Worm (Caenorhabditis elegans): ENCODE measurements around the gene lec-4.

The lec-4 gene

DNA sequence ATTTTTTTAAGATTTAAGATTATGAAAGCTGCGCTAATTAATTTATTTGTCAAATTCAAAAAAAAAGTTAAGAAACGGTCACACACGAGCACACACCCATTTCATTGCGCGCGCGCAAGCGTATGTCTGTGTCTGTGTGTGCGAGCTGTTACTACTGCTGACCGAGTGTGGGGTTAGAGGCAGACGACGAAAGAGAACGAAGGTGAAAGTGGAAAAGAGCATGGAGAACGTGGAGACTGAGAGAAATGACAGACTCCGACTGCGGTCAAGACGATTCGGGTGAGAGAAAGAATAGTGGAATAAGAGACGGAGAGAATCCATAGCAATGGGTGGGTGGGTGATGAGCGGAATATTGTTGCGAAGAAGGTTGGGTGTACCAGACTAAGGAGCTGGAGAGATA lies 47.0 kb upstream of the lec-4 start (continued):
- no peak for TF ChIP-seq ccch-3 (GFP tag; optimal IDR thresholded peaks at IDR 0.05)
- TF ChIP-seq Y95B8A.8 (GFP tag; IDR thresholded peaks at IDR 0.05), result no peak
- no peak for TF ChIP-seq snpc-1.1 (tag; optimal IDR thresholded peaks at IDR 0.05; ENCODE audit: insufficient read depth)
- no peak for TF ChIP-seq tbp1 (GFP tag; optimal IDR thresholded peaks at IDR 0.05)
- no peak for TF ChIP-seq ZK185.1 (tag; optimal IDR thresholded peaks at IDR 0.05; ENCODE audit: poor library complexity, severe bottlenecking)
- no peak for TF ChIP-seq bed-2 (GFP tag; IDR thresholded peaks at IDR 0.05)
- no peak for TF ChIP-seq B0035.1 (tag; optimal IDR thresholded peaks at IDR 0.05)
- no peak for TF ChIP-seq snpc-3.4 (tag; optimal IDR thresholded peaks at IDR 0.05)
- TF ChIP-seq hmg-1.2 (GFP tag; IDR thresholded peaks at IDR 0.05), result peak; percentile 93
- TF ChIP-seq Y53G8AR.9 (GFP tag; conservative IDR thresholded peaks at IDR 0.05), result no peak
- TF ChIP-seq rec-8 (tag; optimal IDR thresholded peaks at IDR 0.05), result no peak
- TF ChIP-seq B0336.3 (GFP tag; IDR thresholded peaks at IDR 0.05), result no peak
- no peak for TF ChIP-seq xnd-1 (tag; optimal IDR thresholded peaks at IDR 0.05)
- TF ChIP-seq madf-6 (GFP tag; IDR thresholded peaks at IDR 0.05), result 0 out of 2 replicates have a peak, but pooled peaks have one; percentile 16
- no peak for TF ChIP-seq tbx-9 (tag; optimal IDR thresholded peaks at IDR 0.05; ENCODE audit: borderline replicate concordance)
- no peak for TF ChIP-seq C17E4.6 (GFP tag; IDR thresholded peaks at IDR 0.05)
- no peak for TF ChIP-seq let-526 (GFP tag; IDR thresholded peaks at IDR 0.05)
- TF ChIP-seq mcd-1 (GFP tag; IDR thresholded peaks at IDR 0.05), result peak; percentile 34; the same call in 1 of the 2 replicates
- no peak for TF ChIP-seq him-1 (tag; optimal IDR thresholded peaks at IDR 0.05)
- TF ChIP-seq nhr-27 (tag; optimal IDR thresholded peaks at IDR 0.05), result no peak
- no peak for TF ChIP-seq rpc-1 (optimal IDR thresholded peaks at IDR 0.05)
- no peak for TF ChIP-seq rpc-1 (tag; optimal IDR thresholded peaks at IDR 0.05)
- peak; percentile 24 for TF ChIP-seq K12H6.12 (tag; optimal IDR thresholded peaks at IDR 0.05)
- TF ChIP-seq ama-1 (optimal IDR thresholded peaks at IDR 0.05), result no peak
- TF ChIP-seq ama-1 (GFP tag; optimal IDR thresholded peaks at IDR 0.05), result no peak
- TF ChIP-seq efl-1 (GFP tag; optimal IDR thresholded peaks at IDR 0.05), result no peak
- TF ChIP-seq B0019.2 (GFP tag; conservative IDR thresholded peaks at IDR 0.05), result no peak
- TF ChIP-seq ceh-79 (tag; optimal IDR thresholded peaks at IDR 0.05), result no peak
- no peak for TF ChIP-seq egl-44 (GFP tag; IDR thresholded peaks at IDR 0.05)
- no peak for TF ChIP-seq nfya-2 (GFP tag; IDR thresholded peaks at IDR 0.05)
- TF ChIP-seq nhr-120 (GFP tag; IDR thresholded peaks at IDR 0.05), result no peak
- peak; percentile 77 for TF ChIP-seq nhr-80 (tag; optimal IDR thresholded peaks at IDR 0.05)
- TF ChIP-seq snpc-4 (GFP tag; optimal IDR thresholded peaks at IDR 0.05), result no peak
- TF ChIP-seq snpc-4 (tag; optimal IDR thresholded peaks at IDR 0.05), result peak in 3 of 4 experiments; percentile 8 to 67 (median 36)
- TF ChIP-seq unc-62 (GFP tag; optimal IDR thresholded peaks at IDR 0.05), result no peak
- TF ChIP-seq F52B5.7 (tag; optimal IDR thresholded peaks at IDR 0.05), result no peak
- TF ChIP-seq dox-1 (GFP tag; IDR thresholded peaks at IDR 0.05), result peak; percentile 80
- TF ChIP-seq B0261.1 (tag; optimal IDR thresholded peaks at IDR 0.05), result no peak
- no peak for TF ChIP-seq dpl-1 (GFP tag; optimal IDR thresholded peaks at IDR 0.05)
- no peak for TF ChIP-seq aptf-3 (GFP tag; IDR thresholded peaks at IDR 0.05)
- TF ChIP-seq ceh-40 (GFP tag; IDR thresholded peaks at IDR 0.05), result no peak
- TF ChIP-seq bed-1 (GFP tag; IDR thresholded peaks at IDR 0.05), result no peak
- TF ChIP-seq Y79H2A.3 (GFP tag; conservative IDR thresholded peaks at IDR 0.05), result no peak
- no peak for TF ChIP-seq unc-130 (GFP tag; optimal IDR thresholded peaks at IDR 0.05)
- TF ChIP-seq ekl-4 (GFP tag; IDR thresholded peaks at IDR 0.05), result no peak
- no peak for TF ChIP-seq nhr-179 (tag; optimal IDR thresholded peaks at IDR 0.05)
- no peak for TF ChIP-seq cebp-1 (GFP tag; IDR thresholded peaks at IDR 0.05)
- TF ChIP-seq cebp-1 (tag; optimal IDR thresholded peaks at IDR 0.05), result no peak
- no peak for TF ChIP-seq lir-1 (GFP tag; conservative IDR thresholded peaks at IDR 0.05)
- no peak for TF ChIP-seq egl-18 (GFP tag; IDR thresholded peaks at IDR 0.05)
- TF ChIP-seq ztf-3 (GFP tag; optimal IDR thresholded peaks at IDR 0.05), result no peak

Data from whole organism, young adult.